Worm (Caenorhabditis elegans) whole organism, dauer: Measurements from ENCODE around the gene ina-1.

ENCODE experiments used
- unc-62 ChIP-seq: sonication (generic microtip); optimal IDR thresholded peaks from 2 replicates; lab custom pipeline; 2017; ENCODE audit warnings: missing biosample characterization, missing genetic modification reagents, missing genetic modification characterization

ina-1 gene

DNA sequence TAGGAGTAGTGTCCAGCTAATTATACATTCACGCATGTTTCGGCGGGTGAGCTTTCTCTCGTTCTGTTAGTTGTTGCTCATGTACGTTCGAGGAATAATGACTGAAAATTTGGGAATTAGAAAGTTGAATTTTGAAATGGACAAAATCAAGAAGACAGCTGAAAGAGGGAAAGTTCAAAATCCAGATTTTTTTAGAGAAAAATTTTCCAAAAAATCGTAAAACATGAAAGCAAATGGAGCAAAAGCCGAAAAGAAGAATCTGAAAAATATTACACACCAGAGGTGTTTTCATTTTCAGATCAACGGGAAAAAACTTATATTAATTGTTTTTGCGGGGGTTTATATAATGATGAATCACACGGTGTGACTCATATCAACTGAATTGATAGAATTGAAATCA is at the start of gene ina-1:
Gene ina-1, minus strand, starts transcription at position 101 of the 400 bp plus-strand sequence.
- TF ChIP-seq unc-62 (GFP tag; lab: Kevin White, UChicago), result no peak

DNA sequence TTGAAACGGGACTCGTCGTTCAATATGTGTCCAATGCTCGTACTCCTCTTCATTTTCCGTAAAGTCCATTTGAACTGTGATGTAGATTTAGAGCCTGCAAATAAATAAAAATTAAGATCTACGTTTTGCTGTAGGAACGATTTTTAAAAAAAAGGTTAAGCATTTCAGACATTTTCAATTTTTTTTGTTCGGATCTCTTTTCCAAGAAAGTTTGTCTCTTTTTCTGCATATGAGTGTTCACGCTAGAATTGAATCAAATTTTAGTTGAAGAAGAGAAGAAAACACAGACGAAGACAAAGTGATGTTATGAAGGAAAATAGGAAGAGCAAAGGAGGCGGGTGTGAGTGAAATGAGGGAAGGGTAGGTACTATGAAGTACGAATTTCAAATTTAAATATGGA is 42.8 kb upstream of the ina-1 start, which contains the start of gene npr-29:
Gene npr-29, minus strand, starts transcription at position 101 of the 400 bp plus-strand sequence.
- TF ChIP-seq unc-62 (GFP tag; lab: Kevin White, UChicago), result no peak

DNA sequence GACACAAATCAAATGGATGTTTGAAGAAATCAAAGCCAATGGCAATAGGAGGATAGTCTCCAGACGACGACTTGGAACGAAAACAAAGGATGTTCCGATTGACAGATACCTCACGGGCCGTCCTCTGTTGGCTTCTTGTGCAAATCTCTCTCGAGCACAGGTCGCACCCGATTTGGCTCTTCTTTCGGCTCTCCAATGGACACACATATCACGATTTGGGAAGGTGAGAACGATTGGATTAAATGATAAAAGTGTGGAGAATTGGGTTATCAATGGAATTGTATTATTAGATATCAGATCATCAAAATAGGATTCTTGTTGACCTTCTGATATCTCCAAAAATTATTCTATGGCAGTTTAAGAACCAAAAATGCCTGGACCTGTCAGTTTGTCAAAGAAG is 33.6 kb upstream of the ina-1 start, which contains the start of gene ZC84.1:
Gene ZC84.1, minus strand, starts transcription at position 101 of the 400 bp plus-strand sequence.
- no peak for TF ChIP-seq unc-62 (GFP tag; lab: Kevin White, UChicago)

DNA sequence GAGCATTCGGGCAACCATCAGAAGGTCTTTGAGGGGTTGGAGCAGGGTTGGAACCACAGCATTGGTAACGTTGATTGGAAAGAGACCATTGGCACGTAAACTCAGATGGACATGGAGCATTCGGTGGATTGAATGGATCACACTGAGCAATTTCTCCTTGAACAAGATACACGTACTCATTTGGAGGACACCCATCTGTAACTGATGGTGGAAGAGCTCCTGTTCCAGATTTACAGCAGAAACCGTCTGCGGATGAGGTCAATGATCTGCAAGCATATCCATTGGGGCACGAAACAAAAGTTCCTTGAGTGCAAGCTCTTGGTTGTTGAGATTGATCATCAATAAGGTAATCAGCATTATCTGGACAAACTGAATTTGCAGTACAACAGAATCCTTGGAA is 29.4 kb upstream of the ina-1 start:
- no peak for TF ChIP-seq unc-62 (GFP tag; lab: Kevin White, UChicago)

DNA sequence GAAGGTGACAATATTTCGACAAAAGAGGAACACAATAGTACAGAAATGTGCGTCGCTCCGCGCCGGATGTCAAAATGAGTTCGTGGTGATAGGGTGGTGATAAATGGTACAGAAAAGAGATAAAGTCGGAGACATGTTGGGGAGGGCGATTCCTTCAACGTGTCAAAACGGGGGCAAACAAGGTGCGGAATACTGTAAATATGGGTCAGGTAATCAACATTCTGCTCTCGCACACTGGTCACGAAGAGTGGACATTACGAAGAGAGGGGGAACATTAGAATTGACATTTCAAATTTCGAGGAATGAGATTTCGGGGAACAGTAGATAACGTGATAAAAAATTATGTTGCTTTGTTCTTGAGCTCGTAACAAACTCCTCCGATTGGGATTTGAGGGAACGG is 27.0 kb upstream of the ina-1 start, which contains the start of gene ZC84.6:
Gene ZC84.6, minus strand, starts transcription at position 101 of the 400 bp plus-strand sequence.
- no peak for TF ChIP-seq unc-62 (GFP tag; lab: Kevin White, UChicago)

DNA sequence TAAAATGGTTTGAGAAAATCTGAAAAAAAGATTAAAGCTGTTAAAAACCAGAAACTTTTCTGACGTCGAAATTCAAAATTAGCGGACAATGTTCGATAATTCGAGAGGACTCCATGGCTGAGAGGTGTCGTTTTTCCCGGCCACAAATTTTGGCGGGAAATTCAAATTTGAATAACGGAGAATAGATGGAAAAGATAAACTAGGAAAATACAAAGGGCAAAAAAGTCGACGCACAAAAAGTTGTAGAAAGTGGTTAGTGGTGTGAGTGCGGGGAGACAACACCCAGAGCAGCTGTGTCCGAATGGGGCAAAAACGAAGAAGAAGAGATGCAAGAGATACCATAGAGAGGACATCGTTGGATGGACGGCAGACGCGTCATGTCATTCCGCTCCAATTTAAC is 18.5 kb upstream of the ina-1 start, which contains the start of gene cls-3:
Gene cls-3, minus strand, starts transcription at position 19 of the 400 bp plus-strand sequence.
- no peak for TF ChIP-seq unc-62 (GFP tag; lab: Kevin White, UChicago)

DNA sequence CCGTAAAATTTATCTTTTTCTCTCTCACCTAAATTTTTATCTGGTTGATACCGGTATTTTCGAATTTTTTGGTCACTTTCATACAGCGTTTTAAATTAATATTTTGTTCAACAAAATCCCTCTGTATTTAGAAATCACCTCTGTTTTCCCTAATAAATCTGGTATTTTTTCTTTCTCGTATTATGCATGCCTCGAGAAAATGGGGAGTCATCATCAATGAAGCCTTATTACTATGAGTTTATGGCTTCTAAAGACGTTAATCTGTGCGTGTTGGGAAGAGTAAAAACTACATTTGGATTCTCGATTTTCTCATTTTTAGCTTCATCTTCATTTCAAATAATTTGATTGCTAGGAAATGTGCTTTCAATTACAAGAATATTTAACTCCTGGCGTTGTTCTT is 13.1 kb upstream of the ina-1 start, which contains the start of gene ZC84.7:
Gene ZC84.7, plus strand, starts transcription at position 301 of the 400 bp plus-strand sequence.
- no peak for TF ChIP-seq unc-62 (GFP tag; lab: Kevin White, UChicago)

DNA sequence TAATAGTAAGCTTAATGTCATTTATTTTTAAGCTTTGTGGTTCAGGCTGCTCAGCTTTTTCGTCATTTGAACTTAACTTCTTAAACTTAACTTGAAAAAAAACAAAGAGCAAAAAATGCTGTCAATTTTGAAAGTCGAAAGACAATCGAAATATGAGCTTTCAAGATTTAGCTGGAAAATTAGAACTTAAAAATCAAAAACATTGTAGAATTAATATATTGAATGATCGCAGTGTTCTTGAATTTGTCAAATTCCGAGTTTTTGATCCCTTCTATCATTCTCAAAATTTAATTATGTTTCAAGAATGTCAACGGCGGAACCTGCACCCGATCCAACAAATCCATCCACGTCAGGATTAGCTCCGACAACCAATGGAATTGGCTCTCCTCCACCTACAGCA is 8.6 kb upstream of the ina-1 start, which contains the start of gene tax-4:
Gene tax-4, plus strand, starts transcription at position 301 of the 400 bp plus-strand sequence.
- no peak for TF ChIP-seq unc-62 (GFP tag; lab: Kevin White, UChicago)

DNA sequence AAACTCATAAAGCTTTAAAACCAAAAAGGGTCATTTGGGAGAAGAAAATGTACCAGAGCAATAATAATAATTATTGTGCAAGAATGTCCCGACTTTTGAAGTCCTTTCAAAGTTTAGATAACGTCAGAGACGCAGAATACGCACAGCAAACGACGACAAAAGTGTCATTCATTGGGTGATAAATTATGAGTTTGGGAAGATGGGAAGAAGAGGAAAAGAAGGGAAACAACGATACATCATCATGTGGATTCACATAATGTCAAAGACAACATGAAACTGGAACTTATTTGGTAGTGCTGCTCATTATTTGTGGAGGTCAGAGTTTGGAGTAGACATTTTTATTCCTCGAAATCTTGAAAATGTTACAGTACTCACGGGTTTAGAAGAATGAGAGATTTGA is 5.3 kb upstream of the ina-1 start:
- TF ChIP-seq unc-62 (GFP tag; lab: Kevin White, UChicago), result no peak

DNA sequence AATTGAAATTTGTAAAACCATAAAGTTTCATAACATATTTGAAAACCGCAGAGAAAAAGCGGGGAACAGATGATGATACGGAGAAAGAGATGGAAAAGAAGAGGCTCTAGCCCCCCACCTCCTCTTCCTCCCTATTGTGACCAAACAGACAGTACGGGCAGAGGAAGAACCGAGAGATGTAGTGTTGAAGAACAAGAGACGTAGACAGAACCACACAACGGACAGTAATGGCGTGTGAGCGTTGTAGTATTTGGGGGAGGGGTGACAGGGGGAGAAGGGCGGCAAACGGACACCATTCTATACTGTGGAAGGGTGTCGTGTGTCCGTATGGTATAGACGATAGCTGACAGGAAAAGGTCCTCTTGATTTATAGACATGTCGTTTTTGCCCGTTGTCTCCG is 3.4 kb upstream of the ina-1 start:
- no peak for TF ChIP-seq unc-62 (GFP tag; lab: Kevin White, UChicago)

DNA sequence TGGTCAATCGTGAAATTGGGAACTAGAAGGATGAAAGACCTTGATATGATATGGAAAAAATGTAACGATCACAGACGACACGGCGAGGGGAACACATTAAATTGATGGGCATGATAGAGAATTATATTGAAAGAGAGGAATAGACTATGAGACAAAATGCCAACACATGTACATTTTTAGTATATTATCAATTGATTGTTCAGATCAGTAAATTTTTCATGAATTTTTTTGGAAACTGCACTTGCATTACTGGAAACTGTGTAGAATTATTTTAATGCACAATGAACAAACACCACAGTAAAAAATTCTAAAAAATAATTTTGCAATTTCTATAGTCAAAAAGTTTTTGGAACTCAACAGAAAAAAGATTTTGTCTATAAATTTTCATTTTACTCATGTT is 637 bp upstream of the ina-1 start:
- TF ChIP-seq unc-62 (GFP tag; lab: Kevin White, UChicago), result no peak

DNA sequence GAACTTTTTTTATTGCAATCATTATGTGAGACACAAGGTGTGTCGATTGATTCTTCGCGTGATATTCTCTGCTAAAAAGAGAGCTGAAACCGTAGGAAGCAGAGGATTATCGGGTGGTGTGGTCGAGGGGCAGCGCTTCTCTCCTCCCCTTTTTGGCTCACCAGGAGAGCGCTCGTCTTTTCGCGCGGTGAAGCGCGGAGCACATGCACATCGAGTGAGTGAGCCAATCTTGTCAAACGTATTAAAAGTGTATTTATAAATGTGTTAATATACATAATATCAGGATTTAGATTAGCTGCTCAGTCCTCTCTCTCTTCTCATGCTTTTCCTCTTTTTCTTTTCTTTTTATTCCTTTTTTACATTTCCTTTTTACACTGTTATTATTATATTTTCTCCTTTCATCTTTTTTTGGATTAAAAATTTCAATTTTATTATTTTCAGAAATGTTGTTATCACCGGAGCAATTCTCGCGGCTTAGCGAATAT is 9.9 kb downstream of the ina-1 start, which contains the start of gene dgk-3:
Gene dgk-3, plus strand, starts transcription at position 435 of the 485 bp plus-strand sequence.
- TF ChIP-seq unc-62 (GFP tag; lab: Kevin White, UChicago), result no peak

DNA sequence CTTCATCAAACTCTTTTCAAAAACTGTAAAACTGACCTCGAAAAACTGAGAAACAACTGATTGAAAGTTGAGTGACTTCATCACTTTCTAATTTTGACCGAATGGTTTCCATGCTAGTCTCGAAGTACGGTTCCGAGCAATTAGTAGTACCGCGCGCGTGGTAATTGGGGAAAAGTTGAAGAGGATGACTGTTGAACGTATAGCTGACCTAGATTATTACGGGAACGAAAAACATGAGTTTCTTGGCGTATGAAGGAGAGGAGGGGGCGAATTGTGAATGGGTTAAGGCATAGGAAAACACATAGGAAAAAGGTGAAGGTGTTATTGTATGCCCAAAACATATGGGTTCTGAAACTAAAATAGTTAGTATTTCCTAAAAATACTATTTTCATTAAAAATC is 11.0 kb downstream of the ina-1 start, which contains the start of gene ptr-9:
Gene ptr-9, minus strand, starts transcription at position 101 of the 400 bp plus-strand sequence.
- no peak for TF ChIP-seq unc-62 (GFP tag; lab: Kevin White, UChicago)

DNA sequence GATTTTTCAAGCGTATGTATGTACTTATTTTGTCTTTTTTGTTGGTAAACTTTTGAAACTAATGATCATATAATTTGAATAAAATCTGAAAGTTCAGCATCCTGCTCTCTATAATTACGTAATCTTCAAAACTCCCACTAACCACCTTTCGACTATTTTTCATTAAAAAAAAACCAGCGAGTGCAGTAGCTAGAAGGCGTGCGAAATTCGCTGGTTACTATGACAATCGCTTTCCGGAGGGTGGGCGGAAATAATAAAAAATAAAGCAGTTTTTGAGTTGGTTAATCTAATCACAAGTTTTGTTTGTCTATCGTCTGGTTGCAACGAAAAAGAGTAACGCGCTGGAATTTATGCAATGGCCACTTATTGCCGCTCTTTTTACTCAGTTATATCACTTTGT is 17.8 kb downstream of the ina-1 start, which contains the start of gene irld-34:
Gene irld-34, plus strand, starts transcription at position 301 of the 400 bp plus-strand sequence.
- no peak for TF ChIP-seq unc-62 (GFP tag; lab: Kevin White, UChicago)

DNA sequence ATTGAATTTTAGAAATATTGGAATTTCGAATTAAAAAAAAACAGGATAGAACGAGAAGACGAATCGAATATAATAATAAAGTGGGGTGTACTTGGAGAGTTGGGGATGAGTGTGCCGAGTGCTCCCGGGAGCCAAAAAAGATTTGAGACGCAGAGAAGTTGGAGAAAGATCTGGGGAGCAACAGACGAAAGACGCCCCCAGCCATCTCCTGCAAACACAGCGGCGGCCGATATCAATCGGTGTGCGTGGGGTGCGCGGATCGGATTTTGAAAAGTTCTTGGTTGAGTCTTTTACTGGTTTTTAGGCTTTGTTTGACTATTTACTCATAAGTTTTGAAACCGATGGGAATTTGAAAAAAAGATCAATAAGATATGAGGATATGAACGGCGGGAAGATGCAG is 18.8 kb downstream of the ina-1 start, which contains the start of gene nhl-1:
Gene nhl-1, minus strand, starts transcription at position 101 of the 400 bp plus-strand sequence.
- TF ChIP-seq unc-62 (GFP tag; lab: Kevin White, UChicago), result no peak

DNA sequence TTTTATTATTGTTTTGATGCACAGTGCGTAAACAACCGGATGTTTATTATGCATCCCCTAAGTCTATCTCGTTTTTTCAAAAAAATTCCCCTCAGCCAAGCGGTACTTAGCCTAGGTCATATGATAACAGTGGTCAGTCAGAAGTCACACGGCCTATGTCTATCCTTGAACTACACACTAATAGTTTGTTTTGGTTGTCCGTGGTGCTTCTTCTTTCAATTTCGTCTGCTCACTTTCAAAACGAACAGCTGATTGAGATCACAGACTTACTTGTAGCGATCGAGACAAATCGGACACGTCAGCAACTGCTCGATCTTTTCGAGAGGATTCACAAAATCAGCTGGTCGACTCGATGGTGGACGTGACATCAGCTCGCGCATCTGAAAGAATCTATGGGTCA is 19.7 kb downstream of the ina-1 start:
- no peak for TF ChIP-seq unc-62 (GFP tag; lab: Kevin White, UChicago)

DNA sequence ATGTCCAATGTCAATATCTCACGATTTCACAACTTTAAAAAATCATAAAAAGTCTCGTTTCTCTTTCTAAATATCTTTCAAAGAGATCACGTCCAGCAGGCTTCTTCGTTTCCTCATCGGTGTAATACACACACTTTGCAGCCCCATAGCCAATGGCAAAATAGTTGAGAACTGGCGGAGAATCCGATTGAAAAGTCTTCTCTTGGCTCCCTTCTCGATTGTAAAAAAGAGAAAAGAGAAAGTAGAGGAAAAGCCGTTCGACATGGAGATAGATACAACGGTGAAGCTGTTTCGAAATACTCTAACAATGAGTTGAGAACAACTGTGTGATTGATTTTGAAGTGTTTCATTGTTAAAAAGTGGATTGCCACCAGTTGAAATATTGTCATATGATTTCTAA is 20.8 kb downstream of the ina-1 start:
- TF ChIP-seq unc-62 (GFP tag; lab: Kevin White, UChicago), result no peak
